Worm (Caenorhabditis elegans): Measurements from ENCODE around the gene sym-4.

sym-4 gene

DNA sequence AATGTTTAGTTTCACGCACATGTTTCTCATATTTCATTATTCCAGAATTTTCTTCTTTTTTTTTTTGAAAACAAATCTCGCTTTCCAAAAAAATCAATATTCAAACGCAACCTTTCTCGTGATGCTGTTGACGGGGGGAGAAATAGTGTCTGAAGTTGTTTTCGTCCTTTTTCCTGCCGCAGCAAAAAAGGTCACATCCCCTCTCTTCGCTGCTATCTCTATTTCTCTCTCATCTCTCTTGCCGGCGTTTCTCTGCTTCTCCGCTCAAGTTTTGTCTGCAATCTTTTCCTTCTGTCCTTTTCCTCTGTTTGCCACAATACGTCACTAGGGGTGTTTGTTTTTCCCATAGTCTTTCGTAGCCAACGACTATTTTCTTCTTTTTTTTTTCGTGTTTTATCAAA is 22.7 kb downstream of the sym-4 start (continued):
- no peak for TF ChIP-seq snpc-4 (tag; optimal IDR thresholded peaks at IDR 0.05)
- TF ChIP-seq zfp-2 (tag; optimal IDR thresholded peaks at IDR 0.05): no peak
- TF ChIP-seq spr-3 (GFP tag; optimal IDR thresholded peaks at IDR 0.05): no peak
- no peak for TF ChIP-seq ces-1 (GFP tag; optimal IDR thresholded peaks at IDR 0.05)

- TF ChIP-seq mdl-1 (tag; optimal IDR thresholded peaks at IDR 0.05) (peak in 1 of 2 experiments; percentile 58), madf-5 (GFP tag; IDR thresholded peaks at IDR 0.05) (no peak), ctbp-1 (GFP tag; IDR thresholded peaks at IDR 0.05) (no peak), unc-62 (GFP tag; optimal IDR thresholded peaks at IDR 0.05 in 1 of 2) (peak in 1 of 2 experiments; percentile 65), unc-62 (tag; optimal IDR thresholded peaks at IDR 0.05) (no peak), F10B5.3 (tag; optimal IDR thresholded peaks at IDR 0.05) (no peak), lim-7 (GFP tag; IDR thresholded peaks at IDR 0.05) (no peak), fos-1 (tag; optimal IDR thresholded peaks at IDR 0.05) (no peak), spr-1 (tag; optimal IDR thresholded peaks at IDR 0.05) (no peak), dve-1 (tag; optimal IDR thresholded peaks at IDR 0.05; ENCODE audit: insufficient read depth) (peak; percentile 74), aha-1 (tag) (no peak), nhr-77 (tag; optimal IDR thresholded peaks at IDR 0.05) (peak; percentile 43), F44E2.7 (GFP tag; IDR thresholded peaks at IDR 0.05) (no peak), dmd-6 (GFP tag; IDR thresholded peaks at IDR 0.05) (0 out of 2 replicates have a peak, but pooled peaks have one; percentile 17), lin-29 (GFP tag; IDR thresholded peaks at IDR 0.05) (no peak), lin-38 (GFP tag; IDR thresholded peaks at IDR 0.05) (no peak), nhr-28 (tag; optimal IDR thresholded peaks at IDR 0.05) (peak; percentile 38), nhr-10 (tag; optimal IDR thresholded peaks at IDR 0.05) (no peak), Y105C5A.15 (GFP tag; IDR thresholded peaks at IDR 0.05) (no peak), F37D6.2 (tag; optimal IDR thresholded peaks at IDR 0.05) (no peak), hlh-11 (tag; optimal IDR thresholded peaks at IDR 0.05) (peak; percentile 2), Y5F2A.4 (GFP tag; optimal IDR thresholded peaks at IDR 0.05) (no peak), mxl-2 (GFP tag; conservative IDR thresholded peaks at IDR 0.05) (no peak), daf-16 (GFP tag; optimal IDR thresholded peaks at IDR 0.05) (no peak), daf-16 (tag; optimal IDR thresholded peaks at IDR 0.05) (peak; percentile 98), hlh-30 (tag; optimal IDR thresholded peaks at IDR 0.05; ENCODE audit: insufficient read depth) (peak; percentile 77)
Observed at ce11 chrX:14145634-14146033, 23.8 kb downstream of the sym-4 start.

ce11 chrX:14141896-14142392 is 27.5 kb downstream of the sym-4 start, which contains the start of gene ceh-89:
Gene ceh-89 (plus strand): TSS chrX:14141946.
- no peak for TF ChIP-seq daf-16 (GFP tag; optimal IDR thresholded peaks at IDR 0.05)
- TF ChIP-seq daf-16 (tag; optimal IDR thresholded peaks at IDR 0.05): no peak
- TF ChIP-seq mdt-29 (GFP tag; IDR thresholded peaks at IDR 0.05): no peak
- TF ChIP-seq hlh-30 (tag; optimal IDR thresholded peaks at IDR 0.05; ENCODE audit: insufficient read depth): no peak
- TF ChIP-seq zfp-3 (GFP tag; conservative IDR thresholded peaks at IDR 0.05): no peak
- TF ChIP-seq aha-1 (tag): peak; percentile 95

- TF ChIP-seq unc-62 (GFP tag; optimal IDR thresholded peaks at IDR 0.05 in 1 of 2) (peak in 1 of 2 experiments; percentile 83), unc-62 (tag; optimal IDR thresholded peaks at IDR 0.05) (no peak), lin-29 (GFP tag; IDR thresholded peaks at IDR 0.05) (no peak), F37D6.2 (tag; optimal IDR thresholded peaks at IDR 0.05) (no peak), lir-3 (tag; optimal IDR thresholded peaks at IDR 0.05) (no peak), ceh-82 (tag; optimal IDR thresholded peaks at IDR 0.05) (no peak), ctbp-1 (GFP tag; IDR thresholded peaks at IDR 0.05) (no peak), nhr-11 (tag; optimal IDR thresholded peaks at IDR 0.05) (no peak), nhr-111 (GFP tag; optimal IDR thresholded peaks at IDR 0.05) (no peak), ces-1 (GFP tag; optimal IDR thresholded peaks at IDR 0.05) (peak; percentile 2)
Observed at ce11 chrX:14141344-14141841, 28.0 kb downstream of the sym-4 start.

Measured in whole organism, L4 larva.